Worm (Caenorhabditis elegans): Measurements from ENCODE around the gene F28H7.7.

DNA sequence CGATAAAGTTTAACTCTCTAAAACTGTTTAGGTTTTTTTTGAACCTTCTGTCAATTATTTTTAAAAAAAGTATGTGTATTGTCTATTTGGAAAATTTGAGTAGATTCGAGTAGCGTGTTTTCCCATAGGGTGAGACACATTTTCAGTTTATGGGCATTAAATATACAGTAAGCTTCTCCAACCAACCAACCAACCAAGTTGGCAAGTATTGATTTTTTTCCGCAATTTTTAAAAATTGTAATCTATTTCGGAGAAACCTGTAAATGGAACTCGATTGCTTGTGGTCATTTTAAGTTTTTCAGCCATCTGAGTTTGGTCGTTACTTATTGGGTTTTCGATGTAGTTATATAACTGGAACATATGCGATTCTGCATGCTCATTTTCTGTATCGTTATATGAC lies 8.9 kb downstream of the F28H7.7 start, which contains the start of gene srj-21:
- TF ChIP-seq pag-3 (tag; optimal IDR thresholded peaks at IDR 0.05; ENCODE audit: borderline replicate concordance, insufficient read depth) = no peak
- TF ChIP-seq C04F5.9 (tag; optimal IDR thresholded peaks at IDR 0.05) = no peak
- no peak for TF ChIP-seq sptf-1 (tag; optimal IDR thresholded peaks at IDR 0.05)
- no peak for TF ChIP-seq aly-2 (tag; optimal IDR thresholded peaks at IDR 0.05)
- no peak for TF ChIP-seq ama-1 (optimal IDR thresholded peaks at IDR 0.05)
- no peak for TF ChIP-seq ceh-82 (tag; optimal IDR thresholded peaks at IDR 0.05)
- no peak for TF ChIP-seq unc-98 (GFP tag; IDR thresholded peaks at IDR 0.05)
- no peak for TF ChIP-seq fkh-10 (GFP tag; optimal IDR thresholded peaks at IDR 0.05)
- no peak for TF ChIP-seq rnt-1 (tag; optimal IDR thresholded peaks at IDR 0.05)

Measured in whole organism, L1 larva.